Worm (Caenorhabditis elegans): ENCODE data around the gene ugt-60.

DNA sequence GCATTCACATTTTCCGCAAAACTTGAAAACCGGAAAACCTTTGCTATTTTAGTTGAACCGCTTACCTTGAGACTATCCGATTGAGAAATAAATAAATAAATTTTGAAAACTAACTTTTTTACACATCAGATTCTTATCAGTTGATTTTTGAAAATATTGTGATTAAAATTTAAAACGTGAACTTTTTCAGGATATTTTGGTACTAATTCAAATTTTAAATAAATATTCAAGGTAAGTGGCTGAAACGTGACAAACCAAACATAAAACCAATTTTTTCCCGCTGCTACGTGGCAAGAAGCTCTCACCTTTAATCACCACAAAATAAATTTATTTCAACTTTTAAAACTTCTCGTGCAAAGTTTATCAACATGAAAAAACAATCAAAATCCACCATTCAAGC is 27.0 kb downstream of the ugt-60 start, which contains the start of gene C15H7.3:
- no peak for TF ChIP-seq snpc-4 (tag; optimal IDR thresholded peaks at IDR 0.05)
- no peak for TF ChIP-seq ama-1 (optimal IDR thresholded peaks at IDR 0.05)
- TF ChIP-seq elt-3 (tag; optimal IDR thresholded peaks at IDR 0.05) = no peak
- TF ChIP-seq nhr-77 (tag; optimal IDR thresholded peaks at IDR 0.05) = no peak
- TF ChIP-seq egl-27 (tag; optimal IDR thresholded peaks at IDR 0.05) = no peak
- TF ChIP-seq C34F6.9 (tag; optimal IDR thresholded peaks at IDR 0.05) = no peak
- TF ChIP-seq ZK546.5 (tag; optimal IDR thresholded peaks at IDR 0.05) = no peak
